Worm (Caenorhabditis elegans): Measurements from ENCODE around the gene pks-1.

ce11 chrX:5467308-5467707 lies 53.7 kb downstream of the pks-1 start:
- TF ChIP-seq dao-5 (tag; optimal IDR thresholded peaks at IDR 0.05) (no peak), him-1 (tag; optimal IDR thresholded peaks at IDR 0.05) (no peak), W03F9.2 (tag; optimal IDR thresholded peaks at IDR 0.05) (no peak)

Data from whole organism, L4/young adult.